Worm (Caenorhabditis elegans) whole organism, L1 larva: ENCODE results near the gene C04G6.11.

Experiments used
- F16B12.6 ChIP-seq: fragments of 150-350 bp; optimal IDR thresholded peaks from 2 replicates; lab custom pipeline; 2014; ENCODE audit warnings: missing biosample characterization, missing genetic modification characterization
- Y116A8C.19 ChIP-seq: sonication (generic microtip); optimal IDR thresholded peaks from 2 replicates; lab custom pipeline; 2016; ENCODE audit warnings: missing compliant biosample characterization, missing genetic modification characterization, borderline replicate concordance
- aha-1 ChIP-seq: fragments of 150-350 bp; optimal IDR thresholded peaks from 2 replicates; lab custom pipeline; 2014; ENCODE audit warnings: missing biosample characterization, missing genetic modification characterization
- aly-2 ChIP-seq: fragments of 150-350 bp; optimal IDR thresholded peaks from 2 replicates; lab custom pipeline; 2014; ENCODE audit warnings: missing biosample characterization, missing genetic modification characterization
- ama-1 ChIP-seq: fragments of 150-350 bp; optimal IDR thresholded peaks from 2 replicates; lab custom pipeline; 2014
- blmp-1 ChIP-seq: fragments of 150-350 bp; optimal IDR thresholded peaks from 2 replicates; lab custom pipeline; 2014; ENCODE audit warnings: missing biosample characterization, missing genetic modification characterization
- ceh-63 ChIP-seq: fragments of 200-800 bp; sonication (Bioruptor generic); optimal IDR thresholded peaks from 2 replicates; lab custom pipeline; 2018; ENCODE audit warnings: mild to moderate bottlenecking, missing genetic modification characterization, missing compliant biosample characterization
- ceh-8 ChIP-seq: fragments of 200-800 bp; sonication (Bioruptor generic); optimal IDR thresholded peaks from 2 replicates; lab custom pipeline; 2018; ENCODE audit warnings: mild to moderate bottlenecking, missing genetic modification characterization, moderate library complexity, missing compliant biosample characterization
- ceh-82 ChIP-seq, 3 experiments: fragments of 150-350 bp in 1 of 3; sonication (generic microtip) in 2 of 3; optimal IDR thresholded peaks; 2 replicates each; lab custom pipeline; 2014 to 2017; ENCODE audit warnings: missing biosample characterization in 3 of 3, missing genetic modification characterization in 3 of 3
- ceh-90 ChIP-seq: sonication (generic microtip); optimal IDR thresholded peaks from 2 replicates; lab custom pipeline; 2016; ENCODE audit warnings: missing genetic modification characterization, missing compliant biosample characterization
- ces-1 ChIP-seq: fragments of 150-350 bp; optimal IDR thresholded peaks from 2 replicates; lab custom pipeline; 2014; ENCODE audit warnings: missing biosample characterization, missing genetic modification reagents, missing genetic modification characterization
- dsc-1 ChIP-seq: sonication (generic microtip); optimal IDR thresholded peaks from 2 replicates; lab custom pipeline; 2016; ENCODE audit warnings: mild to moderate bottlenecking, missing genetic modification characterization, missing compliant biosample characterization
- efl-3 ChIP-seq: fragments of 200-800 bp; sonication (Bioruptor generic); optimal IDR thresholded peaks from 2 replicates; lab custom pipeline; 2018; ENCODE audit warnings: mild to moderate bottlenecking, missing genetic modification characterization, missing compliant biosample characterization
- egl-27 ChIP-seq, 2 experiments: fragments of 150-350 bp in 1 of 2; sonication (generic microtip); optimal IDR thresholded peaks; 3 replicates each; lab custom pipeline; 2017 to 2018; ENCODE audit warnings: missing biosample characterization in 2 of 2, missing genetic modification characterization in 2 of 2, missing genetic modification reagents in 2 of 2
- elt-3 ChIP-seq, 6 experiments: fragments of 150-350 bp in 1 of 6; sonication (generic microtip); optimal IDR thresholded peaks; 2 replicates each; lab custom pipeline; 2017 to 2018; ENCODE audit warnings: missing biosample characterization in 6 of 6, missing genetic modification characterization in 6 of 6, inconsistent platforms in 1 of 6
- ets-5 ChIP-seq: fragments of 200-800 bp; sonication (Bioruptor generic); IDR thresholded peaks from 2 replicates; pipeline ENCODE4 v1.3.6; 2022; ENCODE audit warnings: missing genetic modification characterization, missing compliant biosample characterization
- fkh-10 ChIP-seq: sonication (generic microtip); optimal IDR thresholded peaks from 2 replicates; lab custom pipeline; 2017; ENCODE audit warnings: missing biosample characterization, missing genetic modification reagents, missing genetic modification characterization
- fkh-4 ChIP-seq: sonication (generic microtip); optimal IDR thresholded peaks from 2 replicates; lab custom pipeline; 2016; ENCODE audit warnings: missing compliant biosample characterization, missing genetic modification characterization, borderline replicate concordance
- grh-1 ChIP-seq: fragments of 200-800 bp; sonication (Bioruptor generic); IDR thresholded peaks from 2 replicates; pipeline ENCODE4 v1.3.6; 2022; ENCODE audit warnings: missing genetic modification reagents, missing genetic modification characterization, missing compliant biosample characterization
- hlh-4 ChIP-seq: sonication (generic microtip); optimal IDR thresholded peaks from 2 replicates; lab custom pipeline; 2016; ENCODE audit warnings: mild to moderate bottlenecking, missing genetic modification characterization, missing compliant biosample characterization
- hpl-2 ChIP-seq: fragments of 150-350 bp; optimal IDR thresholded peaks from 2 replicates; lab custom pipeline; 2014; ENCODE audit warnings: missing biosample characterization, missing genetic modification reagents, missing genetic modification characterization
- irx-1 ChIP-seq: sonication (generic microtip); optimal IDR thresholded peaks from 2 replicates; lab custom pipeline; 2016; ENCODE audit warnings: missing genetic modification characterization, missing compliant biosample characterization
- isw-1 ChIP-seq: fragments of 200-800 bp; sonication (Bioruptor generic); IDR thresholded peaks from 2 replicates; pipeline ENCODE4 v1.3.6; 2022; ENCODE audit warnings: missing genetic modification characterization, missing compliant biosample characterization
- jun-1 ChIP-seq: fragments of 150-350 bp; optimal IDR thresholded peaks from 2 replicates; lab custom pipeline; 2014; ENCODE audit warnings: missing biosample characterization, missing genetic modification reagents, missing genetic modification characterization
- lin-13 ChIP-seq: fragments of 150-350 bp; optimal IDR thresholded peaks from 2 replicates; lab custom pipeline; 2014; ENCODE audit warnings: missing biosample characterization, missing genetic modification reagents, missing genetic modification characterization
- lin-14 ChIP-seq: fragments of 200-800 bp; sonication (Bioruptor generic); optimal IDR thresholded peaks from 2 replicates; lab custom pipeline; 2018; ENCODE audit warnings: mild to moderate bottlenecking, missing genetic modification characterization, moderate library complexity, missing compliant biosample characterization
- lin-15B ChIP-seq: fragments of 150-350 bp; sonication (generic microtip); optimal IDR thresholded peaks from 3 replicates; lab custom pipeline; 2014; ENCODE audit warnings: missing biosample characterization, missing genetic modification characterization
- lin-35 ChIP-seq, 2 experiments: fragments of 150-350 bp; optimal IDR thresholded peaks; 2 replicates each; lab custom pipeline; 2014; ENCODE audit warnings: missing biosample characterization in 2 of 2, missing genetic modification characterization in 2 of 2, missing genetic modification reagents in 2 of 2
- lin-39 ChIP-seq: fragments of 150-350 bp; optimal IDR thresholded peaks from 2 replicates; lab custom pipeline; 2014; ENCODE audit warnings: missing biosample characterization, missing genetic modification reagents, missing genetic modification characterization
- lir-3 ChIP-seq: sonication (generic microtip); optimal IDR thresholded peaks from 2 replicates; lab custom pipeline; 2016; ENCODE audit warnings: mild to moderate bottlenecking, missing genetic modification characterization, moderate library complexity, missing compliant biosample characterization; ENCODE audit not compliant: poor library complexity
- mab-9 ChIP-seq: fragments of 200-800 bp; sonication (Bioruptor generic); IDR thresholded peaks from 2 replicates; pipeline ENCODE4 v1.3.6; 2022; ENCODE audit warnings: missing genetic modification reagents, missing genetic modification characterization, missing compliant biosample characterization
- mdl-1 ChIP-seq, 2 experiments: fragments of 150-350 bp; optimal IDR thresholded peaks; 2 replicates each; lab custom pipeline; 2014 to 2017; ENCODE audit warnings: missing biosample characterization in 2 of 2, missing genetic modification characterization in 2 of 2, inconsistent platforms in 1 of 2
- mep-1 ChIP-seq: fragments of 150-350 bp; optimal IDR thresholded peaks from 2 replicates; lab custom pipeline; 2014; ENCODE audit warnings: missing biosample characterization, missing genetic modification characterization
- nhr-19 ChIP-seq: fragments of 200-800 bp; sonication (Bioruptor generic); conservative IDR thresholded peaks from 2 replicates; pipeline ENCODE4 v1.3.6; 2022; ENCODE audit warnings: missing genetic modification characterization, missing compliant biosample characterization
- nhr-237 ChIP-seq: fragments of 150-350 bp; optimal IDR thresholded peaks from 2 replicates; lab custom pipeline; 2014; ENCODE audit warnings: missing biosample characterization, missing genetic modification characterization
- nhr-47 ChIP-seq: sonication (generic microtip); optimal IDR thresholded peaks from 2 replicates; lab custom pipeline; 2016; ENCODE audit warnings: mild to moderate bottlenecking, missing genetic modification characterization, moderate library complexity, missing compliant biosample characterization
- nhr-90 ChIP-seq: sonication (generic microtip); optimal IDR thresholded peaks from 2 replicates; lab custom pipeline; 2016; ENCODE audit warnings: mild to moderate bottlenecking, missing genetic modification characterization, missing compliant biosample characterization; ENCODE audit not compliant: poor library complexity
- pag-3 ChIP-seq: sonication (generic microtip); optimal IDR thresholded peaks from 2 replicates; lab custom pipeline; 2017; ENCODE audit warnings: missing genetic modification characterization, mild to moderate bottlenecking, missing compliant biosample characterization, antibody characterized with exemption, borderline replicate concordance; ENCODE audit not compliant: insufficient read depth
- pax-3 ChIP-seq: fragments of 200-800 bp; sonication (Bioruptor generic); optimal IDR thresholded peaks from 2 replicates; lab custom pipeline; 2018; ENCODE audit warnings: mild to moderate bottlenecking, missing genetic modification characterization, moderate library complexity, missing compliant biosample characterization
- rnt-1 ChIP-seq: sonication (generic microtip); optimal IDR thresholded peaks from 2 replicates; lab custom pipeline; 2016; ENCODE audit warnings: mild to moderate bottlenecking, missing genetic modification characterization, moderate library complexity, missing compliant biosample characterization
- skn-1 ChIP-seq: fragments of 150-350 bp; optimal IDR thresholded peaks from 2 replicates; lab custom pipeline; 2014; ENCODE audit warnings: missing biosample characterization, missing genetic modification characterization
- tbx-2 ChIP-seq: sonication (generic microtip); optimal IDR thresholded peaks from 2 replicates; lab custom pipeline; 2016; ENCODE audit warnings: missing genetic modification characterization, missing compliant biosample characterization
- tlp-1 ChIP-seq: fragments of 150-350 bp; optimal IDR thresholded peaks from 2 replicates; lab custom pipeline; 2014; ENCODE audit warnings: missing biosample characterization, missing genetic modification characterization
- unc-130 ChIP-seq: fragments of 150-350 bp; optimal IDR thresholded peaks from 2 replicates; lab custom pipeline; 2017; ENCODE audit warnings: missing biosample characterization, missing genetic modification characterization, inconsistent platforms
- unc-30 ChIP-seq: sonication (generic microtip); optimal IDR thresholded peaks from 2 replicates; lab custom pipeline; 2017; ENCODE audit warnings: missing biosample characterization, missing genetic modification characterization
- unc-86 ChIP-seq: sonication (generic microtip); optimal IDR thresholded peaks from 2 replicates; lab custom pipeline; 2016; ENCODE audit warnings: missing genetic modification characterization, missing compliant biosample characterization
- unc-98 ChIP-seq: fragments of 200-800 bp; sonication (Bioruptor generic); IDR thresholded peaks from 2 replicates; pipeline ENCODE4 v1.3.6; 2022; ENCODE audit warnings: missing genetic modification characterization, missing compliant biosample characterization
- zag-1 ChIP-seq: fragments of 150-350 bp; optimal IDR thresholded peaks from 2 replicates; lab custom pipeline; 2014; ENCODE audit warnings: missing biosample characterization, missing genetic modification characterization
- ztf-11 ChIP-seq, 2 experiments: sonication (generic microtip); optimal IDR thresholded peaks; 2 replicates each; lab custom pipeline; 2016 to 2017; ENCODE audit warnings: missing genetic modification characterization in 2 of 2, missing biosample characterization in 1 of 2, missing compliant biosample characterization in 1 of 2
- ztf-4 ChIP-seq: fragments of 150-350 bp; optimal IDR thresholded peaks from 2 replicates; lab custom pipeline; 2014; ENCODE audit warnings: missing biosample characterization, missing genetic modification characterization

C04G6.11 gene

ce11 chrII:5081124-5081913 is 22.3 kb downstream of the C04G6.11 start, which contains the start of gene dsh-2 (continued):
- TF ChIP-seq unc-130 (tag; lab: Kevin White, UChicago) = peak; percentile 46
- no peak for TF ChIP-seq pag-3 (tag; lab: Kevin White, UChicago)
- TF ChIP-seq grh-1 (GFP tag; lab: Robert Waterston, UW) = peak; percentile 35; the same call in 1 of the 2 replicates
- TF ChIP-seq dsc-1 (tag; lab: Kevin White, UChicago) = no peak
- peak; percentile 64 for TF ChIP-seq lin-14 (GFP tag; lab: Kevin White, UChicago)
- TF ChIP-seq fkh-10 (GFP tag; lab: Kevin White, UChicago) = no peak
- peak; percentile 43 for TF ChIP-seq tbx-2
- peak; percentile 30 for TF ChIP-seq nhr-19
- TF ChIP-seq unc-98 (GFP tag; lab: Robert Waterston, UW) = no peak
- no peak for TF ChIP-seq unc-30 (tag; lab: Kevin White, UChicago)
- TF ChIP-seq nhr-47 (tag; lab: Kevin White, UChicago) = peak; percentile 48
- TF ChIP-seq nhr-90 (tag; lab: Kevin White, UChicago) = peak; percentile 63
- no peak for TF ChIP-seq hpl-2 (GFP tag; lab: Kevin White, UChicago)
- TF ChIP-seq skn-1 (tag; lab: Kevin White, UChicago) = peak; percentile 9
- no peak for TF ChIP-seq aha-1
- TF ChIP-seq lin-39 = no peak
- TF ChIP-seq tlp-1 = no peak
- peak; percentile 10 for TF ChIP-seq ceh-90 (tag; lab: Kevin White, UChicago)
- TF ChIP-seq lin-35 (GFP tag; optimal IDR thresholded peaks at IDR 0.05; lab: Kevin White, UChicago) = peak; percentile 68 to 92
- peak in 1 of 3 experiments; percentile 15 for TF ChIP-seq ceh-82 (tag; optimal IDR thresholded peaks at IDR 0.05; lab: Kevin White, UChicago)
- TF ChIP-seq fkh-4 = no peak
- TF ChIP-seq nhr-237 = no peak
- TF ChIP-seq jun-1 = no peak
- peak; percentile 32 for TF ChIP-seq lin-13 (GFP tag; lab: Kevin White, UChicago)
- peak; percentile 32 for TF ChIP-seq aly-2 (tag; lab: Kevin White, UChicago)
- TF ChIP-seq ces-1 (GFP tag; lab: Kevin White, UChicago) = no peak
- peak; percentile 83 for TF ChIP-seq F16B12.6 (tag; lab: Kevin White, UChicago)
- peak; percentile 17 for TF ChIP-seq lir-3 (tag; lab: Kevin White, UChicago)
- peak in 3 of 6 experiments; percentile 36 to 51 (median 41) for TF ChIP-seq elt-3 (tag; optimal IDR thresholded peaks at IDR 0.05; lab: Kevin White, UChicago)
- peak; percentile 45 for TF ChIP-seq rnt-1 (tag; lab: Kevin White, UChicago)
- TF ChIP-seq blmp-1 = peak; percentile 69
- TF ChIP-seq lin-15B (tag; lab: Kevin White, UChicago) = peak; percentile 13
- TF ChIP-seq egl-27 (tag; optimal IDR thresholded peaks at IDR 0.05; lab: Kevin White, UChicago) = no peak
- no peak for TF ChIP-seq ceh-63 (GFP tag; lab: Kevin White, UChicago)
- peak in 1 of 2 experiments; percentile 10 for TF ChIP-seq ztf-11 (tag; optimal IDR thresholded peaks at IDR 0.05; lab: Kevin White, UChicago)
- no peak for TF ChIP-seq ets-5 (GFP tag; lab: Robert Waterston, UW)
- TF ChIP-seq hlh-4 = no peak
- no peak for TF ChIP-seq efl-3 (GFP tag; lab: Kevin White, UChicago)
- TF ChIP-seq isw-1 (GFP tag; lab: Robert Waterston, UW) = no peak
- TF ChIP-seq zag-1 (tag; lab: Kevin White, UChicago) = no peak
- no peak for TF ChIP-seq unc-86 (tag; lab: Kevin White, UChicago)
- TF ChIP-seq mep-1 (tag; lab: Kevin White, UChicago) = peak; percentile 91
- no peak for TF ChIP-seq ceh-8 (GFP tag; lab: Kevin White, UChicago)
- TF ChIP-seq mab-9 = no peak
- no peak for TF ChIP-seq irx-1
- TF ChIP-seq ama-1 = no peak
- TF ChIP-seq Y116A8C.19 (tag; lab: Kevin White, UChicago) = no peak
- peak in 1 of 2 experiments; percentile 62 for TF ChIP-seq mdl-1 (tag; optimal IDR thresholded peaks at IDR 0.05; lab: Kevin White, UChicago)
- TF ChIP-seq ztf-4 (tag; lab: Kevin White, UChicago) = peak; percentile 21
- no peak for TF ChIP-seq pax-3 (tag; lab: Kevin White, UChicago)
